Fruit fly (Drosophila melanogaster) whole organism, wandering third instar larva: ENCODE measurements around the gene CG43084.
A peak's percentile ranks its signal among the peaks of the same experiment; 100 is the strongest.

Source experiments
- Abd-B ChIP-seq: fragments of >200 bp; optimal IDR thresholded peaks from 2 replicates; lab custom pipeline; 2017; ENCODE audit warnings: missing biosample characterization, missing genetic modification characterization
- CG32264 ChIP-seq: fragments of 200-800 bp; sonication (Bioruptor generic); optimal IDR thresholded peaks from 2 replicates; lab custom pipeline; 2016; ENCODE audit warnings: missing biosample characterization, missing genetic modification characterization
- CG9705 ChIP-seq: fragments of 200-800 bp; sonication (Bioruptor generic); optimal IDR thresholded peaks from 2 replicates; lab custom pipeline; 2018; ENCODE audit warnings: missing biosample characterization, mild to moderate bottlenecking, missing genetic modification characterization
- CrebA ChIP-seq: fragments of 200-800 bp; sonication (Bioruptor generic); optimal IDR thresholded peaks from 2 replicates; lab custom pipeline; 2016; ENCODE audit warnings: missing biosample characterization, mild to moderate bottlenecking, missing genetic modification characterization, borderline replicate concordance
- Dfd ChIP-seq: fragments of >200 bp; optimal IDR thresholded peaks from 2 replicates; lab custom pipeline; 2017; ENCODE audit warnings: missing biosample characterization, missing genetic modification characterization
- Dif ChIP-seq: fragments of 200-275, 200-300 bp; sonication (Bioruptor generic); optimal IDR thresholded peaks from 2 replicates; lab custom pipeline; 2018; ENCODE audit warnings: missing biosample characterization, missing genetic modification characterization; ENCODE audit not compliant: partially characterized antibody
- GATAd ChIP-seq: sonication (Bioruptor generic); optimal IDR thresholded peaks from 2 replicates; lab custom pipeline; 2016; ENCODE audit warnings: missing biosample characterization, missing genetic modification characterization
- HLH106 ChIP-seq: fragments of 200-800 bp; optimal IDR thresholded peaks from 3 replicates; lab custom pipeline; 2019; ENCODE audit warnings: missing biosample characterization, mild to moderate bottlenecking, missing genetic modification characterization, moderate library complexity
- Hnf4 ChIP-seq: fragments of 200-800 bp; sonication (Bioruptor generic); optimal IDR thresholded peaks from 2 replicates; lab custom pipeline; 2016; ENCODE audit warnings: missing biosample characterization, mild to moderate bottlenecking, missing genetic modification characterization
- Hr78 ChIP-seq: fragments of >200 bp; optimal IDR thresholded peaks from 2 replicates; lab custom pipeline; 2017; ENCODE audit warnings: missing biosample characterization, missing genetic modification characterization
- Hr83 ChIP-seq: fragments of 200-300 bp; sonication (Bioruptor generic); optimal IDR thresholded peaks from 2 replicates; lab custom pipeline; 2016; ENCODE audit warnings: missing biosample characterization, mild to moderate bottlenecking, missing genetic modification characterization, moderate library complexity; ENCODE audit not compliant: poor library complexity, severe bottlenecking
- Jra ChIP-seq: sonication (Bioruptor generic); optimal IDR thresholded peaks from 2 replicates; lab custom pipeline; 2016; ENCODE audit warnings: missing biosample characterization, missing genetic modification characterization
- Mio ChIP-seq: sonication (Bioruptor generic); optimal IDR thresholded peaks from 2 replicates; lab custom pipeline; 2016; ENCODE audit warnings: missing biosample characterization, missing genetic modification characterization
- Myc ChIP-seq: fragments of >200 bp; optimal IDR thresholded peaks from 2 replicates; lab custom pipeline; 2017
- N ChIP-seq: fragments of >200 bp; optimal IDR thresholded peaks from 2 replicates; lab custom pipeline; 2018; ENCODE audit warnings: missing biosample characterization, missing external identifiers, missing genetic modification characterization
- OdsH ChIP-seq: fragments of 200-800 bp; sonication (Bioruptor generic); optimal IDR thresholded peaks from 2 replicates; lab custom pipeline; 2016; ENCODE audit warnings: missing biosample characterization, mild to moderate bottlenecking, missing genetic modification characterization
- Rel ChIP-seq, 2 experiments: fragments of 200-800 bp; sonication (Bioruptor generic) in 1 of 2; optimal IDR thresholded peaks; 2 replicates in 1 of 2; 3 replicates in 1 of 2; lab custom pipeline; 2016 to 2019; ENCODE audit warnings: mild to moderate bottlenecking in 2 of 2, missing biosample characterization in 2 of 2, missing genetic modification characterization in 2 of 2, moderate library complexity in 1 of 2
- Sp1 ChIP-seq: fragments of 200-800 bp; sonication (Bioruptor generic); optimal IDR thresholded peaks from 3 replicates; lab custom pipeline; 2019; ENCODE audit warnings: missing biosample characterization, mild to moderate bottlenecking, missing genetic modification characterization, moderate library complexity
- Vsx2 ChIP-seq: fragments of 200-300, 225-300 bp; sonication (Bioruptor generic); optimal IDR thresholded peaks from 2 replicates; lab custom pipeline; 2018; ENCODE audit warnings: missing biosample characterization, missing genetic modification characterization; ENCODE audit not compliant: partially characterized antibody
- br ChIP-seq: fragments of 200-800 bp; sonication (Bioruptor generic); optimal IDR thresholded peaks from 2 replicates; lab custom pipeline; 2016; ENCODE audit warnings: missing biosample characterization, missing genetic modification characterization
- brk ChIP-seq: fragments of 200-800 bp; sonication (Bioruptor generic); optimal IDR thresholded peaks from 2 replicates; lab custom pipeline; 2016; ENCODE audit warnings: missing biosample characterization, mild to moderate bottlenecking, missing genetic modification characterization
- dl ChIP-seq, 2 experiments: fragments of 175-275, 200-275 bp in 1 of 2; fragments of 200-275 bp in 1 of 2; sonication (Bioruptor generic); optimal IDR thresholded peaks; lab custom pipeline; 2018; ENCODE audit warnings: mild to moderate bottlenecking in 2 of 2, missing biosample characterization in 2 of 2, missing genetic modification characterization in 2 of 2, moderate library complexity in 2 of 2; ENCODE audit not compliant: partially characterized antibody in 2 of 2, insufficient read depth in 1 of 2
- dmrt93B ChIP-seq: fragments of 200-800 bp; sonication (Bioruptor generic); optimal IDR thresholded peaks from 2 replicates; lab custom pipeline; 2018; ENCODE audit warnings: missing biosample characterization, mild to moderate bottlenecking, missing genetic modification characterization
- dsf ChIP-seq: sonication (Bioruptor generic); optimal IDR thresholded peaks from 2 replicates; lab custom pipeline; 2016; ENCODE audit warnings: missing biosample characterization, missing genetic modification characterization, borderline replicate concordance
- ey ChIP-seq: fragments of 200-800 bp; sonication (Bioruptor generic); optimal IDR thresholded peaks from 2 replicates; lab custom pipeline; 2016; ENCODE audit warnings: missing biosample characterization, missing genetic modification characterization
- foxo ChIP-seq, 2 experiments: fragments of 200-800 bp; sonication (Bioruptor generic); optimal IDR thresholded peaks; 2 replicates in 1 of 2; 3 replicates in 1 of 2; lab custom pipeline; 2016 to 2017; ENCODE audit warnings: missing biosample characterization in 2 of 2, missing genetic modification characterization in 2 of 2
- fru ChIP-seq: fragments of 200-800 bp; sonication (Bioruptor generic); optimal IDR thresholded peaks from 3 replicates; lab custom pipeline; 2016; ENCODE audit warnings: missing biosample characterization, mild to moderate bottlenecking, missing genetic modification characterization
- h ChIP-seq: fragments of 200-800 bp; sonication (Bioruptor generic); optimal IDR thresholded peaks from 3 replicates; lab custom pipeline; 2016; ENCODE audit warnings: missing biosample characterization, mild to moderate bottlenecking, missing genetic modification characterization
- jim ChIP-seq: fragments of 175-275, 200-325 bp; sonication (Bioruptor generic); optimal IDR thresholded peaks from 2 replicates; lab custom pipeline; 2016; ENCODE audit warnings: missing biosample characterization, mild to moderate bottlenecking, missing genetic modification characterization
- lola ChIP-seq: fragments of >200 bp; optimal IDR thresholded peaks from 2 replicates; lab custom pipeline; 2017; ENCODE audit warnings: missing biosample characterization, missing genetic modification characterization
- pan ChIP-seq: fragments of >200 bp; optimal IDR thresholded peaks from 2 replicates; lab custom pipeline; 2017
- psq ChIP-seq: fragments of 200-800 bp; sonication (Bioruptor generic); optimal IDR thresholded peaks from 3 replicates; lab custom pipeline; 2017; ENCODE audit warnings: missing biosample characterization, mild to moderate bottlenecking, missing genetic modification characterization, moderate library complexity
- rgr ChIP-seq: fragments of 200-800 bp; sonication (Bioruptor generic); optimal IDR thresholded peaks from 3 replicates; lab custom pipeline; 2016; ENCODE audit warnings: missing biosample characterization, mild to moderate bottlenecking, missing genetic modification characterization
- sage ChIP-seq: fragments of 200-800 bp; sonication (Bioruptor generic); optimal IDR thresholded peaks from 2 replicates; lab custom pipeline; 2016; ENCODE audit warnings: missing biosample characterization, mild to moderate bottlenecking, missing genetic modification characterization
- sv ChIP-seq: fragments of 200-800 bp; sonication (Bioruptor generic); optimal IDR thresholded peaks from 3 replicates; lab custom pipeline; 2016; ENCODE audit warnings: missing biosample characterization, missing genetic modification characterization
- tai ChIP-seq: sonication (Bioruptor generic); optimal IDR thresholded peaks from 2 replicates; lab custom pipeline; 2016; ENCODE audit warnings: missing biosample characterization, missing genetic modification characterization
- usp ChIP-seq: fragments of >200 bp; optimal IDR thresholded peaks from 2 replicates; lab custom pipeline; 2017; ENCODE audit warnings: missing biosample characterization, missing genetic modification characterization
- woc ChIP-seq: sonication (Bioruptor generic); optimal IDR thresholded peaks from 2 replicates; lab custom pipeline; 2016; ENCODE audit warnings: missing biosample characterization, mild to moderate bottlenecking, missing genetic modification characterization

The CG43084 gene

dm6 chr3L:15637618-15638017 is 13.0 kb upstream of the CG43084 start:
- TF ChIP-seq h (peak; percentile 76), Myc (no peak), HLH106 (tag; lab: Kevin White, UChicago) (no peak), GATAd (GFP tag; lab: Kevin White, UChicago) (no peak), Vsx2 (GFP tag; lab: Kevin White, UChicago) (no peak), pan (lab: Kevin White, UChicago) (no peak), brk (peak; percentile 22), Hr83 (peak; percentile 92), CG32264 (GFP tag; lab: Kevin White, UChicago) (no peak), br (GFP tag; lab: Kevin White, UChicago) (peak; percentile 39), Dfd (no peak), tai (GFP tag; lab: Kevin White, UChicago) (peak; percentile 35), psq (GFP tag; lab: Kevin White, UChicago) (no peak), Hr78 (no peak), dsf (GFP tag; lab: Kevin White, UChicago) (no peak), Abd-B (GFP tag; lab: Kevin White, UChicago) (no peak), usp (GFP tag; lab: Kevin White, UChicago) (no peak), lola (GFP tag; lab: Kevin White, UChicago) (no peak), Rel (GFP tag; optimal IDR thresholded peaks at IDR 0.05; lab: Kevin White, UChicago) (no peak), Rel (tag; optimal IDR thresholded peaks at IDR 0.05; lab: Kevin White, UChicago) (peak; percentile 42), sv (GFP tag; lab: Kevin White, UChicago) (no peak), rgr (GFP tag; lab: Kevin White, UChicago) (peak; percentile 65), woc (no peak), foxo (GFP tag; optimal IDR thresholded peaks at IDR 0.05; lab: Kevin White, UChicago) (peak in 1 of 2 experiments; percentile 21), CrebA (no peak), fru (GFP tag; lab: Kevin White, UChicago) (peak; percentile 47), dmrt93B (GFP tag; lab: Kevin White, UChicago) (no peak), Mio (no peak), CG9705 (GFP tag; lab: Kevin White, UChicago) (no peak), ey (GFP tag; lab: Kevin White, UChicago) (no peak), Sp1 (GFP tag; lab: Kevin White, UChicago) (no peak), dl (GFP tag; optimal IDR thresholded peaks at IDR 0.05; lab: Kevin White, UChicago; ENCODE audit: insufficient read depth in 1 of 2, partially characterized antibody in 2 of 2) (no peak), sage (GFP tag; lab: Kevin White, UChicago) (no peak), Dif (no peak), OdsH (GFP tag; lab: Kevin White, UChicago) (peak; percentile 48), Jra (GFP tag; lab: Kevin White, UChicago) (peak; percentile 11), N (GFP tag; lab: Kevin White, UChicago) (no peak), jim (GFP tag; lab: Kevin White, UChicago) (peak; percentile 11), Hnf4 (GFP tag; lab: Kevin White, UChicago) (peak; percentile 49)

dm6 chr3L:15638524-15638923 is 12.1 kb upstream of the CG43084 start:
- TF ChIP-seq lola (GFP tag; lab: Kevin White, UChicago) (no peak), Myc (no peak), Mio (no peak), dmrt93B (GFP tag; lab: Kevin White, UChicago) (no peak), Vsx2 (GFP tag; lab: Kevin White, UChicago) (no peak), dl (GFP tag; optimal IDR thresholded peaks at IDR 0.05; lab: Kevin White, UChicago; ENCODE audit: insufficient read depth in 1 of 2, partially characterized antibody in 2 of 2) (no peak), Sp1 (GFP tag; lab: Kevin White, UChicago) (no peak), jim (GFP tag; lab: Kevin White, UChicago) (no peak), Hr78 (no peak), Hr83 (no peak), sage (GFP tag; lab: Kevin White, UChicago) (no peak), woc (no peak), OdsH (GFP tag; lab: Kevin White, UChicago) (no peak), CG32264 (GFP tag; lab: Kevin White, UChicago) (no peak), rgr (GFP tag; lab: Kevin White, UChicago) (no peak), brk (no peak)
